Fruit fly (Drosophila melanogaster) whole organism, prepupa: Measurements from ENCODE around the gene CG2841.

ENCODE experiments used
- CG10669 ChIP-seq: fragments of 200-800 bp; sonication (Bioruptor generic); optimal IDR thresholded peaks from 3 replicates; lab custom pipeline; 2018; ENCODE audit warnings: missing biosample characterization, mild to moderate bottlenecking, missing genetic modification characterization, moderate library complexity
- CG11294 ChIP-seq: fragments of 200-800 bp; sonication (Bioruptor generic); IDR thresholded peaks from 2 replicates; pipeline ENCODE4 v1.3.6; 2022; ENCODE audit warnings: missing biosample characterization, missing genetic modification characterization
- CG11762 ChIP-seq: fragments of 200-800 bp; sonication (Bioruptor generic); optimal IDR thresholded peaks from 3 replicates; lab custom pipeline; 2016; ENCODE audit warnings: missing biosample characterization, missing genetic modification characterization; ENCODE audit not compliant: insufficient read depth
- CG15336 ChIP-seq: fragments of 200-800 bp; sonication (Bioruptor generic); IDR thresholded peaks from 2 replicates; pipeline ENCODE4 v1.3.6; 2022; ENCODE audit warnings: missing biosample characterization, missing genetic modification characterization
- CG1621 ChIP-seq: fragments of 200-800 bp; sonication (Bioruptor generic); optimal IDR thresholded peaks from 3 replicates; lab custom pipeline; 2018; ENCODE audit warnings: missing biosample characterization, mild to moderate bottlenecking, missing genetic modification characterization
- CG16779 ChIP-seq: fragments of 200-800 bp; sonication (Bioruptor generic); optimal IDR thresholded peaks from 3 replicates; lab custom pipeline; 2017; ENCODE audit warnings: missing biosample characterization, mild to moderate bottlenecking, missing genetic modification characterization
- CG3032 ChIP-seq: fragments of 200-800 bp; optimal IDR thresholded peaks from 2 replicates; lab custom pipeline; 2019; ENCODE audit warnings: missing biosample characterization, mild to moderate bottlenecking, missing genetic modification characterization, moderate library complexity
- CG31627 ChIP-seq: fragments of 200-800 bp; sonication (Bioruptor generic); optimal IDR thresholded peaks from 3 replicates; lab custom pipeline; 2016; ENCODE audit warnings: missing biosample characterization, missing genetic modification characterization
- CG32006 ChIP-seq: fragments of 200-800 bp; sonication (Bioruptor generic); optimal IDR thresholded peaks from 3 replicates; lab custom pipeline; 2017; ENCODE audit warnings: missing biosample characterization, mild to moderate bottlenecking, missing genetic modification characterization
- CG34406 ChIP-seq: fragments of 200-800 bp; sonication (Bioruptor generic); optimal IDR thresholded peaks from 3 replicates; lab custom pipeline; 2016; ENCODE audit warnings: missing biosample characterization, missing genetic modification characterization
- CG3919 ChIP-seq: fragments of 200-800 bp; sonication (Bioruptor generic); optimal IDR thresholded peaks from 3 replicates; lab custom pipeline; 2016; ENCODE audit warnings: missing biosample characterization, missing genetic modification characterization
- CG6163 ChIP-seq: fragments of 200-800 bp; sonication (Bioruptor generic); IDR thresholded peaks from 3 replicates; pipeline ENCODE4 v1.3.6; 2022; ENCODE audit warnings: missing biosample characterization, missing genetic modification characterization
- CG6276 ChIP-seq: fragments of 200-800 bp; sonication (Bioruptor generic); optimal IDR thresholded peaks from 2 replicates; lab custom pipeline; 2017; ENCODE audit warnings: missing biosample characterization, mild to moderate bottlenecking, missing genetic modification characterization
- CG6792 ChIP-seq: fragments of 200-800 bp; sonication (Bioruptor generic); optimal IDR thresholded peaks from 3 replicates; lab custom pipeline; 2016; ENCODE audit warnings: missing biosample characterization, missing genetic modification characterization
- CG6808 ChIP-seq: fragments of 200-800 bp; sonication (Bioruptor generic); optimal IDR thresholded peaks from 3 replicates; lab custom pipeline; 2017; ENCODE audit warnings: missing biosample characterization, missing genetic modification characterization, mild to moderate bottlenecking, moderate library complexity, missing genetic modification reagents
- CG6854 ChIP-seq: fragments of 200-800 bp; sonication (Bioruptor generic); optimal IDR thresholded peaks from 2 replicates; lab custom pipeline; 2017; ENCODE audit warnings: missing biosample characterization, mild to moderate bottlenecking, missing genetic modification characterization
- CG7368 ChIP-seq: fragments of 200-800 bp; sonication (Bioruptor generic); optimal IDR thresholded peaks from 3 replicates; lab custom pipeline; 2016; ENCODE audit warnings: missing biosample characterization, missing genetic modification characterization
- CG8119 ChIP-seq: fragments of 200-800 bp; sonication (Bioruptor generic); IDR thresholded peaks from 3 replicates; pipeline ENCODE4 v1.3.6; 2022; ENCODE audit warnings: missing biosample characterization, missing genetic modification characterization
- CG8319 ChIP-seq: fragments of 200-800 bp; sonication (Bioruptor generic); optimal IDR thresholded peaks from 3 replicates; lab custom pipeline; 2016; ENCODE audit warnings: missing biosample characterization, missing genetic modification characterization
- CG8632 ChIP-seq: fragments of 200-800 bp; sonication (Bioruptor generic); optimal IDR thresholded peaks from 3 replicates; lab custom pipeline; 2016; ENCODE audit warnings: missing biosample characterization, missing genetic modification characterization
- CG9139 ChIP-seq: fragments of 200-800 bp; sonication (Bioruptor generic); optimal IDR thresholded peaks from 3 replicates; lab custom pipeline; 2017; ENCODE audit warnings: missing biosample characterization, mild to moderate bottlenecking, missing genetic modification characterization
- Eip75B ChIP-seq: fragments of 200-800 bp; sonication (Bioruptor generic); optimal IDR thresholded peaks from 3 replicates; lab custom pipeline; 2016; ENCODE audit warnings: missing biosample characterization, missing genetic modification characterization
- Eip78C ChIP-seq: fragments of 200-800 bp; sonication (Bioruptor generic); peaks from one replicate; lab custom pipeline; 2016; ENCODE audit warnings: missing biosample characterization, missing genetic modification characterization
- Eip93F ChIP-seq: fragments of 200-800 bp; sonication (Bioruptor generic); optimal IDR thresholded peaks from 2 replicates; lab custom pipeline; 2016; ENCODE audit warnings: missing biosample characterization, mild to moderate bottlenecking, missing genetic modification characterization
- Ets96B ChIP-seq: fragments of 200-800 bp; optimal IDR thresholded peaks from 2 replicates; lab custom pipeline; 2019; ENCODE audit warnings: missing biosample characterization, mild to moderate bottlenecking, missing genetic modification characterization, moderate library complexity
- Hr38 ChIP-seq: sonication (Bioruptor generic); optimal IDR thresholded peaks from 2 replicates; lab custom pipeline; 2016; ENCODE audit warnings: missing biosample characterization, missing genetic modification characterization
- Hr39 ChIP-seq: fragments of 200-800 bp; sonication (Bioruptor generic); optimal IDR thresholded peaks from 2 replicates; lab custom pipeline; 2016; ENCODE audit warnings: missing biosample characterization, missing genetic modification characterization
- Hr4 ChIP-seq: fragments of 200-800 bp; sonication (Bioruptor generic); optimal IDR thresholded peaks from 3 replicates; lab custom pipeline; 2016; ENCODE audit warnings: missing biosample characterization, missing genetic modification characterization
- Lpt ChIP-seq: fragments of 200-800 bp; sonication (Bioruptor generic); optimal IDR thresholded peaks from 3 replicates; lab custom pipeline; 2016; ENCODE audit warnings: missing biosample characterization, missing genetic modification characterization
- Met ChIP-seq: fragments of 200-800 bp; sonication (Bioruptor generic); optimal IDR thresholded peaks from 3 replicates; lab custom pipeline; 2016; ENCODE audit warnings: missing biosample characterization, missing genetic modification characterization
- Smox ChIP-seq: fragments of 200-800 bp; sonication (Bioruptor generic); optimal IDR thresholded peaks from 3 replicates; lab custom pipeline; 2016; ENCODE audit warnings: missing biosample characterization, missing genetic modification characterization
- Sox102F ChIP-seq: fragments of 200-800 bp; sonication (Bioruptor generic); optimal IDR thresholded peaks from 2 replicates; lab custom pipeline; 2016; ENCODE audit warnings: missing biosample characterization, mild to moderate bottlenecking, missing genetic modification characterization
- Sox14 ChIP-seq: fragments of 200-800 bp; sonication (Bioruptor generic); optimal IDR thresholded peaks from 3 replicates; lab custom pipeline; 2016; ENCODE audit warnings: missing biosample characterization, missing genetic modification characterization
- Sox15 ChIP-seq: fragments of 200-800 bp; sonication (Bioruptor generic); optimal IDR thresholded peaks from 3 replicates; lab custom pipeline; 2016; ENCODE audit warnings: missing biosample characterization, missing genetic modification characterization
- achi ChIP-seq: fragments of 200-800 bp; sonication (Bioruptor generic); optimal IDR thresholded peaks from 3 replicates; lab custom pipeline; 2016; ENCODE audit warnings: missing biosample characterization, missing genetic modification characterization
- acj6 ChIP-seq: fragments of 200-800 bp; sonication (Bioruptor generic); optimal IDR thresholded peaks from 3 replicates; lab custom pipeline; 2016; ENCODE audit warnings: missing biosample characterization, missing genetic modification characterization
- cyc ChIP-seq: fragments of 200-800 bp; sonication (Bioruptor generic); optimal IDR thresholded peaks from 3 replicates; lab custom pipeline; 2016; ENCODE audit warnings: missing biosample characterization, missing genetic modification characterization
- dac ChIP-seq: fragments of 200-800 bp; sonication (Bioruptor generic); optimal IDR thresholded peaks from 2 replicates; lab custom pipeline; 2017; ENCODE audit warnings: missing biosample characterization, mild to moderate bottlenecking, missing genetic modification characterization
- dsx ChIP-seq: fragments of 200-800 bp; optimal IDR thresholded peaks from 3 replicates; lab custom pipeline; 2019; ENCODE audit warnings: missing biosample characterization, mild to moderate bottlenecking, missing genetic modification characterization, moderate library complexity; ENCODE audit not compliant: poor library complexity, severe bottlenecking
- eg ChIP-seq: fragments of 200-800 bp; sonication (Bioruptor generic); IDR thresholded peaks from 3 replicates; pipeline ENCODE4 v1.3.6; 2022; ENCODE audit warnings: missing biosample characterization, missing genetic modification characterization
- esn ChIP-seq: fragments of 200-800 bp; sonication (Bioruptor generic); optimal IDR thresholded peaks from 2 replicates; lab custom pipeline; 2016; ENCODE audit warnings: missing biosample characterization, mild to moderate bottlenecking, missing genetic modification characterization, moderate library complexity
- fd59A ChIP-seq: fragments of 200-800 bp; sonication (Bioruptor generic); optimal IDR thresholded peaks from 2 replicates; lab custom pipeline; 2017; ENCODE audit warnings: missing biosample characterization, mild to moderate bottlenecking, missing genetic modification characterization, missing genetic modification reagents
- fd85E ChIP-seq: fragments of 200-800 bp; sonication (Bioruptor generic); optimal IDR thresholded peaks from 3 replicates; lab custom pipeline; 2016; ENCODE audit warnings: missing biosample characterization, missing genetic modification characterization
- lz ChIP-seq: fragments of 200-800 bp; sonication (Bioruptor generic); optimal IDR thresholded peaks from 3 replicates; lab custom pipeline; 2016; ENCODE audit warnings: missing biosample characterization, missing genetic modification characterization
- net ChIP-seq: fragments of 200-800 bp; sonication (Bioruptor generic); optimal IDR thresholded peaks from 3 replicates; lab custom pipeline; 2016; ENCODE audit warnings: missing biosample characterization, missing genetic modification characterization
- pdm3 ChIP-seq: fragments of 200-800 bp; sonication (Bioruptor generic); optimal IDR thresholded peaks from 3 replicates; lab custom pipeline; 2016; ENCODE audit warnings: missing biosample characterization, missing genetic modification characterization
- salr ChIP-seq, 2 experiments: fragments of 200-800 bp; sonication (Bioruptor generic); optimal IDR thresholded peaks; 3 replicates each; lab custom pipeline; 2016 to 2018; ENCODE audit warnings: missing biosample characterization in 2 of 2, missing genetic modification characterization in 2 of 2, mild to moderate bottlenecking in 1 of 2
- spab ChIP-seq: fragments of 200-800 bp; sonication (Bioruptor generic); optimal IDR thresholded peaks from 2 replicates; lab custom pipeline; 2017; ENCODE audit warnings: missing biosample characterization, mild to moderate bottlenecking, missing genetic modification characterization, missing genetic modification reagents
- svp ChIP-seq: fragments of 200-800 bp; sonication (Bioruptor generic); peaks from one replicate; lab custom pipeline; 2016; ENCODE audit warnings: missing biosample characterization, missing genetic modification characterization
- vri ChIP-seq: fragments of 200-800 bp; sonication (Bioruptor generic); optimal IDR thresholded peaks from 3 replicates; lab custom pipeline; 2016; ENCODE audit warnings: missing biosample characterization, mild to moderate bottlenecking, missing genetic modification characterization

The CG2841 gene

dm6 chrX:2359845-2360244 lies 6.3 kb downstream of the CG2841 start (continued):
- TF ChIP-seq CG15336 (GFP tag; lab: Robert Waterston, UW) (peak; percentile 96), CG6792 (GFP tag; lab: Kevin White, UChicago) (peak; percentile 93), Eip78C (GFP tag; lab: Kevin White, UChicago) (peak; percentile 97), CG3032 (tag; lab: Kevin White, UChicago) (peak; percentile 92), salr (GFP tag; optimal IDR thresholded peaks at IDR 0.05; lab: Kevin White, UChicago) (peak; percentile 87 to 92), CG11294 (peak; percentile 88), CG34406 (GFP tag; lab: Kevin White, UChicago) (peak; percentile 89), CG10669 (GFP tag; lab: Kevin White, UChicago) (peak; percentile 91)

- no peak for TF ChIP-seq Eip93F (GFP tag; lab: Kevin White, UChicago)
- peak; percentile 63; the same call in 1 of the 3 replicates for TF ChIP-seq eg (GFP tag; lab: Robert Waterston, UW)
- 0 out of 2 replicates have a peak, but pooled peaks have one; percentile 40 for TF ChIP-seq CG11294
- TF ChIP-seq CG32006 (GFP tag; lab: Kevin White, UChicago), result peak; percentile 78
- TF ChIP-seq spab, result no peak
- TF ChIP-seq CG16779 (tag; lab: Kevin White, UChicago), result peak; percentile 23
- no peak for TF ChIP-seq CG8319 (GFP tag; lab: Kevin White, UChicago)
- TF ChIP-seq CG11762 (GFP tag; lab: Kevin White, UChicago), result no peak
- TF ChIP-seq esn (GFP tag; lab: Kevin White, UChicago), result peak; percentile 16
- TF ChIP-seq CG3919, result no peak
- TF ChIP-seq dac (GFP tag; lab: Kevin White, UChicago), result peak; percentile 6
- TF ChIP-seq Hr38, result no peak
- peak; percentile 64 for TF ChIP-seq CG8119 (GFP tag; lab: Robert Waterston, UW)
- TF ChIP-seq CG7368, result peak; percentile 12
- no peak for TF ChIP-seq fd85E (GFP tag; lab: Kevin White, UChicago)
- no peak for TF ChIP-seq CG6163 (GFP tag; lab: Robert Waterston, UW)
- peak; percentile 35 for TF ChIP-seq Sox15 (GFP tag; lab: Kevin White, UChicago)
- no peak for TF ChIP-seq Smox (GFP tag; lab: Kevin White, UChicago)
- TF ChIP-seq Eip75B (GFP tag; lab: Kevin White, UChicago), result peak; percentile 61
- peak; percentile 40 for TF ChIP-seq svp (GFP tag; lab: Kevin White, UChicago)
- peak; percentile 65 for TF ChIP-seq dsx (GFP tag; lab: Kevin White, UChicago)
- TF ChIP-seq Hr4 (GFP tag; lab: Kevin White, UChicago), result peak; percentile 70
- TF ChIP-seq Sox14 (GFP tag; lab: Kevin White, UChicago), result peak; percentile 66
- TF ChIP-seq CG6808 (GFP tag; lab: Kevin White, UChicago), result no peak
- peak; percentile 57 for TF ChIP-seq CG3032 (tag; lab: Kevin White, UChicago)
- no peak for TF ChIP-seq CG8632 (GFP tag; lab: Kevin White, UChicago)
- peak; percentile 61 for TF ChIP-seq fd59A (GFP tag; lab: Kevin White, UChicago)
- TF ChIP-seq CG6854 (GFP tag; lab: Kevin White, UChicago), result no peak
- TF ChIP-seq net (GFP tag; lab: Kevin White, UChicago), result peak; percentile 3
- no peak for TF ChIP-seq CG9139
- TF ChIP-seq CG1621 (tag; lab: Kevin White, UChicago), result peak; percentile 41
- peak; percentile 38 for TF ChIP-seq Hr39
- TF ChIP-seq achi (GFP tag; lab: Kevin White, UChicago), result peak; percentile 61
- no peak for TF ChIP-seq CG10669 (GFP tag; lab: Kevin White, UChicago)
- no peak for TF ChIP-seq Ets96B (tag; lab: Kevin White, UChicago)
- TF ChIP-seq Sox102F, result peak; percentile 17
- peak; percentile 93 for TF ChIP-seq Eip78C (GFP tag; lab: Kevin White, UChicago)
- TF ChIP-seq lz (GFP tag; lab: Kevin White, UChicago), result peak; percentile 30
- TF ChIP-seq Met (GFP tag; lab: Kevin White, UChicago), result peak; percentile 19
- TF ChIP-seq CG6276, result no peak
- TF ChIP-seq pdm3, result peak; percentile 79
- peak; percentile 45 for TF ChIP-seq Lpt
- TF ChIP-seq CG31627, result no peak
- no peak for TF ChIP-seq vri (GFP tag; lab: Kevin White, UChicago)
- no peak for TF ChIP-seq cyc (GFP tag; lab: Kevin White, UChicago)
- peak; percentile 72 for TF ChIP-seq acj6 (GFP tag; lab: Kevin White, UChicago)
Observed at dm6 chrX:2358195-2358594, 8.0 kb downstream of the CG2841 start.
